Fruit fly (Drosophila melanogaster): ENCODE data around the gene Kap-alpha1.

Gene Kap-alpha1

dm6 chr3L:19787632-19788031 is 19.4 kb upstream of the Kap-alpha1 start (continued):
- no peak for TF ChIP-seq CG5180 (GFP tag; optimal IDR thresholded peaks at IDR 0.05)
- TF ChIP-seq repo (GFP tag; optimal IDR thresholded peaks at IDR 0.05), result no peak
- no peak for TF ChIP-seq gem (tag; optimal IDR thresholded peaks at IDR 0.05)
- no peak for TF ChIP-seq corto (GFP tag; optimal IDR thresholded peaks at IDR 0.05)
- TF ChIP-seq sna (GFP tag; IDR thresholded peaks at IDR 0.05; ENCODE audit: partially characterized antibody), result no peak
- no peak for TF ChIP-seq ken (GFP tag; IDR thresholded peaks at IDR 0.05)
- TF ChIP-seq dmrt11E (tag; optimal IDR thresholded peaks at IDR 0.05), result no peak
- no peak for TF ChIP-seq MESR4 (GFP tag; optimal IDR thresholded peaks at IDR 0.05)
- TF ChIP-seq CHES-1-like (GFP tag; optimal IDR thresholded peaks at IDR 0.05), result no peak
- TF ChIP-seq CG12769 (tag; optimal IDR thresholded peaks at IDR 0.05), result peak; percentile 18
- peak; percentile 52 for TF ChIP-seq cg (GFP tag; optimal IDR thresholded peaks at IDR 0.05)
- no peak for TF ChIP-seq ham (GFP tag; IDR thresholded peaks at IDR 0.05)
- no peak for TF ChIP-seq HmgD (GFP tag; optimal IDR thresholded peaks at IDR 0.05)
- no peak for TF ChIP-seq CG9609 (GFP tag; optimal IDR thresholded peaks at IDR 0.05)
- no peak for TF ChIP-seq CG16813 (GFP tag; IDR thresholded peaks at IDR 0.05; ENCODE audit: partially characterized antibody)
- TF ChIP-seq eyg (GFP tag; optimal IDR thresholded peaks at IDR 0.05), result no peak
- no peak for TF ChIP-seq amos (GFP tag; IDR thresholded peaks at IDR 0.05; ENCODE audit: partially characterized antibody)
- peak; percentile 11; the same call in 1 of the 2 replicates for TF ChIP-seq Rfx (GFP tag; IDR thresholded peaks at IDR 0.05)
- peak; percentile 17 for TF ChIP-seq HmgZ (tag; optimal IDR thresholded peaks at IDR 0.05)
- TF ChIP-seq Usf (GFP tag; optimal IDR thresholded peaks at IDR 0.05), result no peak

- TF ChIP-seq CG8290 (GFP tag; optimal IDR thresholded peaks at IDR 0.05), result no peak
- no peak for TF ChIP-seq CG8290 (tag; optimal IDR thresholded peaks at IDR 0.05)
- no peak for TF ChIP-seq zfh1 (GFP tag; IDR thresholded peaks at IDR 0.05)
- peak; percentile 68 for TF ChIP-seq sd (tag; optimal IDR thresholded peaks at IDR 0.05)
- TF ChIP-seq exex (tag; optimal IDR thresholded peaks at IDR 0.05), result peak; percentile 31
- TF ChIP-seq schlank (tag; optimal IDR thresholded peaks at IDR 0.05), result no peak
Measured at dm6 chr3L:19790564-19790928, 16.5 kb upstream of the Kap-alpha1 start.

dm6 chr3L:19790929-19791687 is 15.9 kb upstream of the Kap-alpha1 start:
- peak; percentile 14 for TF ChIP-seq HLHmδ (GFP tag; optimal IDR thresholded peaks at IDR 0.05)
- TF ChIP-seq CG9797 (GFP tag; optimal IDR thresholded peaks at IDR 0.05), result no peak
- peak; percentile 19 for TF ChIP-seq tx (GFP tag; optimal IDR thresholded peaks at IDR 0.05)
- TF ChIP-seq nerfin-2 (GFP tag; IDR thresholded peaks at IDR 0.05; ENCODE audit: partially characterized antibody), result no peak
- TF ChIP-seq Lhr (GFP tag; optimal IDR thresholded peaks at IDR 0.05), result no peak
- peak; percentile 72 for TF ChIP-seq Xbp1 (GFP tag; optimal IDR thresholded peaks at IDR 0.05)
- TF ChIP-seq CG32532 (GFP tag; IDR thresholded peaks at IDR 0.05), result peak; percentile 37; the same call in 1 of the 2 replicates
- no peak for TF ChIP-seq salm (tag; optimal IDR thresholded peaks at IDR 0.05)
- peak; percentile 67 for TF ChIP-seq mam (GFP tag; optimal IDR thresholded peaks at IDR 0.05)
- no peak for TF ChIP-seq emc (GFP tag; optimal IDR thresholded peaks at IDR 0.05)
- peak; percentile 75 for TF ChIP-seq zf30C (GFP tag; optimal IDR thresholded peaks at IDR 0.05)
- TF ChIP-seq sim (GFP tag; IDR thresholded peaks at IDR 0.05), result no peak
- peak; percentile 37 for TF ChIP-seq CG30020 (tag; optimal IDR thresholded peaks at IDR 0.05)
- peak; percentile 79 for TF ChIP-seq gem (tag; optimal IDR thresholded peaks at IDR 0.05)
- no peak for TF ChIP-seq inv (GFP tag; IDR thresholded peaks at IDR 0.05; ENCODE audit: partially characterized antibody)
- peak; percentile 99 for TF ChIP-seq Sry-β (GFP tag; optimal IDR thresholded peaks at IDR 0.05)
- peak; percentile 66 for TF ChIP-seq tio (GFP tag; optimal IDR thresholded peaks at IDR 0.05)
- peak; percentile 64 for TF ChIP-seq CG13624 (GFP tag; optimal IDR thresholded peaks at IDR 0.05)
- TF ChIP-seq Rx (GFP tag; IDR thresholded peaks at IDR 0.05), result 0 out of 2 replicates have a peak, but pooled peaks have one; percentile 3
- TF ChIP-seq tap (tag; optimal IDR thresholded peaks at IDR 0.05), result no peak
- TF ChIP-seq CG1024 (GFP tag; IDR thresholded peaks at IDR 0.05), result no peak
- TF ChIP-seq ro (GFP tag; IDR thresholded peaks at IDR 0.05), result 0 out of 2 replicates have a peak, but pooled peaks have one; percentile 20
- peak; percentile 47 for TF ChIP-seq tup (GFP tag; optimal IDR thresholded peaks at IDR 0.05)

All from whole organism, embryonic.